Worm (Caenorhabditis elegans): Measurements from ENCODE around the gene ttbk-6.
"Not testable (repeated sequence)": the region's sequence is repeated elsewhere in the genome, so short reads cannot be mapped to it uniquely, and the experiment has no call there.

ttbk-6 gene

DNA sequence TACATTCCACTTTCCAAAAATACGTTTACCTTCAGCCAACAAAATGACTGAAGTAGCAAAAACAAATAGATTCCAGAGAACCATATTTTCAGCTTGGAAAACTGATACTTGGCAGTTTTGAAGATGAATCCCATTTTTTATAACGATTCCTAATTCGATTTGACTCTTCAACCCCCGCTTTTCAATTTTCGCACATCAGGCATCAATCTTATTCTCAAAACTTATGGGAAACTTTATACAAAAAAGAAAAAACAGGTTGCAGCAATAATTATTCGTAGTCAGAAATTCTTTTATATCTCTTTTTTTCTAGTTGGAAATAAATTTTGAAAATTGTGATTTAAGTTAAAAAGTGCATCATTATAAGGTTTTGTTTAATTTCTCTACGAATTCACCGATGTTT lies 12.7 kb upstream of the ttbk-6 start, which contains the start of gene C45G9.10:
Gene C45G9.10, minus strand, starts transcription at position 101 of the 400 bp plus-strand sequence.
- TF ChIP-seq F23B12.7 (tag; optimal IDR thresholded peaks at IDR 0.05; ENCODE audit: insufficient read depth): no peak
- no peak for TF ChIP-seq C06A6.2 (GFP tag; conservative IDR thresholded peaks at IDR 0.05)
- TF ChIP-seq hlh-26 (GFP tag; conservative IDR thresholded peaks at IDR 0.05): no peak
- TF ChIP-seq die-1 (tag; optimal IDR thresholded peaks at IDR 0.05): no peak
- TF ChIP-seq ceh-27 (GFP tag; optimal IDR thresholded peaks at IDR 0.05): no peak
- no peak for TF ChIP-seq cebp-2 (GFP tag; IDR thresholded peaks at IDR 0.05)
- TF ChIP-seq ztf-26 (tag; optimal IDR thresholded peaks at IDR 0.05): no peak
- TF ChIP-seq ztf-3 (GFP tag; optimal IDR thresholded peaks at IDR 0.05): no peak

ce11 chrIII:5062406-5062805 lies 12.1 kb upstream of the ttbk-6 start, which contains the start of gene C45G9.4:
C45G9.4 (plus strand) TSS chrIII:5062706.
- TF ChIP-seq lag-1 (GFP tag; IDR thresholded peaks at IDR 0.05); him-1 (tag; optimal IDR thresholded peaks at IDR 0.05); nhr-120 (GFP tag; IDR thresholded peaks at IDR 0.05): not testable (repeated sequence)

ce11 chrIII:5068675-5069233 lies 5.7 kb upstream of the ttbk-6 start, which contains the start of the genes C45G9.11 and C45G9.2:
C45G9.11 (minus strand) TSS chrIII:5068725.
C45G9.2 (plus strand) TSS chrIII:5069066.
- TF ChIP-seq tlf-1 (GFP tag; optimal IDR thresholded peaks at IDR 0.05) (peak; percentile 13), F33H1.4 (GFP tag; IDR thresholded peaks at IDR 0.05) (peak; percentile 65), ekl-4 (GFP tag; IDR thresholded peaks at IDR 0.05) (0 out of 2 replicates have a peak, but pooled peaks have one; percentile 37), ceh-27 (GFP tag; optimal IDR thresholded peaks at IDR 0.05) (peak; percentile 88), efl-1 (GFP tag; optimal IDR thresholded peaks at IDR 0.05) (peak; percentile 65), madf-3 (GFP tag; IDR thresholded peaks at IDR 0.05) (no peak), sea-2 (GFP tag; IDR thresholded peaks at IDR 0.05) (no peak), rec-8 (tag; optimal IDR thresholded peaks at IDR 0.05) (peak in 1 of 2 experiments; percentile 39), F23B12.7 (tag; optimal IDR thresholded peaks at IDR 0.05; ENCODE audit: insufficient read depth) (no peak), snpc-4 (GFP tag; optimal IDR thresholded peaks at IDR 0.05) (no peak), snpc-4 (tag; optimal IDR thresholded peaks at IDR 0.05) (peak in 1 of 4 experiments; percentile 45), K12H6.12 (tag; optimal IDR thresholded peaks at IDR 0.05) (peak; percentile 31), cebp-2 (GFP tag; IDR thresholded peaks at IDR 0.05) (no peak), zfh-2 (GFP tag; conservative IDR thresholded peaks at IDR 0.05) (no peak), madf-6 (GFP tag; IDR thresholded peaks at IDR 0.05) (peak; percentile 73; the same call in 1 of the 2 replicates), nfya-2 (GFP tag; IDR thresholded peaks at IDR 0.05) (no peak), tbp1 (GFP tag; optimal IDR thresholded peaks at IDR 0.05) (no peak), ztf-6 (GFP tag; IDR thresholded peaks at IDR 0.05) (no peak), K11D2.4 (GFP tag; IDR thresholded peaks at IDR 0.05) (no peak), pha-4 (tag; optimal IDR thresholded peaks at IDR 0.05) (no peak), ztf-28 (GFP tag; IDR thresholded peaks at IDR 0.05) (peak; percentile 81; the same call in 1 of the 2 replicates), lin-35 (GFP tag; optimal IDR thresholded peaks at IDR 0.05) (peak in 1 of 3 experiments; percentile 74), lsl-1 (GFP tag; optimal IDR thresholded peaks at IDR 0.05) (peak; percentile 39), B0019.2 (GFP tag; conservative IDR thresholded peaks at IDR 0.05) (no peak), unc-130 (GFP tag; optimal IDR thresholded peaks at IDR 0.05) (peak; percentile 73), dpl-1 (GFP tag; optimal IDR thresholded peaks at IDR 0.05) (peak; percentile 58), ZK185.1 (tag; optimal IDR thresholded peaks at IDR 0.05; ENCODE audit: poor library complexity, severe bottlenecking) (peak; percentile 85), F55B11.4 (tag; optimal IDR thresholded peaks at IDR 0.05; ENCODE audit: borderline replicate concordance, insufficient read depth) (no peak), him-1 (tag; optimal IDR thresholded peaks at IDR 0.05) (peak; percentile 61), ceh-100 (GFP tag; IDR thresholded peaks at IDR 0.05) (peak; percentile 47; the same call in 1 of the 2 replicates), B0035.1 (tag; optimal IDR thresholded peaks at IDR 0.05) (no peak), lin-54 (GFP tag; optimal IDR thresholded peaks at IDR 0.05) (peak; percentile 83), xnd-1 (tag; optimal IDR thresholded peaks at IDR 0.05) (peak; percentile 50), Y67H2A.10 (GFP tag; conservative IDR thresholded peaks at IDR 0.05) (peak; percentile 57; the same call in 1 of the 2 replicates), rcor-1 (GFP tag; IDR thresholded peaks at IDR 0.05) (peak; percentile 37; the same call in 1 of the 2 replicates), madf-8 (GFP tag; conservative IDR thresholded peaks at IDR 0.05) (peak; percentile 36)
